Fruit fly (Drosophila melanogaster) whole organism, prepupa: ENCODE measurements around the gene CG33648.
A peak's percentile ranks its signal among the peaks of the same experiment; 100 is the strongest.

Source experiments
- CG10631 ChIP-seq: fragments of 200-800 bp; sonication (Bioruptor generic); optimal IDR thresholded peaks from 2 replicates; lab custom pipeline; 2016; ENCODE audit warnings: missing biosample characterization, missing genetic modification characterization
- CG11902 ChIP-seq: fragments of 200-800 bp; sonication (Bioruptor generic); optimal IDR thresholded peaks from 3 replicates; lab custom pipeline; 2016; ENCODE audit warnings: missing biosample characterization, missing genetic modification characterization
- CG31627 ChIP-seq: fragments of 200-800 bp; sonication (Bioruptor generic); optimal IDR thresholded peaks from 3 replicates; lab custom pipeline; 2016; ENCODE audit warnings: missing biosample characterization, missing genetic modification characterization
- CG32006 ChIP-seq: fragments of 200-800 bp; sonication (Bioruptor generic); optimal IDR thresholded peaks from 3 replicates; lab custom pipeline; 2017; ENCODE audit warnings: missing biosample characterization, mild to moderate bottlenecking, missing genetic modification characterization
- CG34406 ChIP-seq: fragments of 200-800 bp; sonication (Bioruptor generic); optimal IDR thresholded peaks from 3 replicates; lab custom pipeline; 2016; ENCODE audit warnings: missing biosample characterization, missing genetic modification characterization
- CG3919 ChIP-seq: fragments of 200-800 bp; sonication (Bioruptor generic); optimal IDR thresholded peaks from 3 replicates; lab custom pipeline; 2016; ENCODE audit warnings: missing biosample characterization, missing genetic modification characterization
- CG6163 ChIP-seq: fragments of 200-800 bp; sonication (Bioruptor generic); IDR thresholded peaks from 3 replicates; pipeline ENCODE4 v1.3.6; 2022; ENCODE audit warnings: missing biosample characterization, missing genetic modification characterization
- CG6276 ChIP-seq: fragments of 200-800 bp; sonication (Bioruptor generic); optimal IDR thresholded peaks from 2 replicates; lab custom pipeline; 2017; ENCODE audit warnings: missing biosample characterization, mild to moderate bottlenecking, missing genetic modification characterization
- CG6792 ChIP-seq: fragments of 200-800 bp; sonication (Bioruptor generic); optimal IDR thresholded peaks from 3 replicates; lab custom pipeline; 2016; ENCODE audit warnings: missing biosample characterization, missing genetic modification characterization
- Eip75B ChIP-seq: fragments of 200-800 bp; sonication (Bioruptor generic); optimal IDR thresholded peaks from 3 replicates; lab custom pipeline; 2016; ENCODE audit warnings: missing biosample characterization, missing genetic modification characterization
- Eip78C ChIP-seq: fragments of 200-800 bp; sonication (Bioruptor generic); peaks from one replicate; lab custom pipeline; 2016; ENCODE audit warnings: missing biosample characterization, missing genetic modification characterization
- Ets21C ChIP-seq: fragments of 200-800 bp; sonication (Bioruptor generic); optimal IDR thresholded peaks from 3 replicates; lab custom pipeline; 2016; ENCODE audit warnings: missing biosample characterization, missing genetic modification characterization
- Hr38 ChIP-seq: sonication (Bioruptor generic); optimal IDR thresholded peaks from 2 replicates; lab custom pipeline; 2016; ENCODE audit warnings: missing biosample characterization, missing genetic modification characterization
- Hr39 ChIP-seq: fragments of 200-800 bp; sonication (Bioruptor generic); optimal IDR thresholded peaks from 2 replicates; lab custom pipeline; 2016; ENCODE audit warnings: missing biosample characterization, missing genetic modification characterization
- Met ChIP-seq: fragments of 200-800 bp; sonication (Bioruptor generic); optimal IDR thresholded peaks from 3 replicates; lab custom pipeline; 2016; ENCODE audit warnings: missing biosample characterization, missing genetic modification characterization
- OdsH ChIP-seq: fragments of 200-800 bp; sonication (Bioruptor generic); optimal IDR thresholded peaks from 3 replicates; lab custom pipeline; 2016; ENCODE audit warnings: missing biosample characterization, missing genetic modification characterization
- Smox ChIP-seq: fragments of 200-800 bp; sonication (Bioruptor generic); optimal IDR thresholded peaks from 3 replicates; lab custom pipeline; 2016; ENCODE audit warnings: missing biosample characterization, missing genetic modification characterization
- Sox15 ChIP-seq: fragments of 200-800 bp; sonication (Bioruptor generic); optimal IDR thresholded peaks from 3 replicates; lab custom pipeline; 2016; ENCODE audit warnings: missing biosample characterization, missing genetic modification characterization
- achi ChIP-seq: fragments of 200-800 bp; sonication (Bioruptor generic); optimal IDR thresholded peaks from 3 replicates; lab custom pipeline; 2016; ENCODE audit warnings: missing biosample characterization, missing genetic modification characterization
- acj6 ChIP-seq: fragments of 200-800 bp; sonication (Bioruptor generic); optimal IDR thresholded peaks from 3 replicates; lab custom pipeline; 2016; ENCODE audit warnings: missing biosample characterization, missing genetic modification characterization
- cyc ChIP-seq: fragments of 200-800 bp; sonication (Bioruptor generic); optimal IDR thresholded peaks from 3 replicates; lab custom pipeline; 2016; ENCODE audit warnings: missing biosample characterization, missing genetic modification characterization
- dac ChIP-seq: fragments of 200-800 bp; sonication (Bioruptor generic); optimal IDR thresholded peaks from 2 replicates; lab custom pipeline; 2017; ENCODE audit warnings: missing biosample characterization, mild to moderate bottlenecking, missing genetic modification characterization
- esn ChIP-seq: fragments of 200-800 bp; sonication (Bioruptor generic); optimal IDR thresholded peaks from 2 replicates; lab custom pipeline; 2016; ENCODE audit warnings: missing biosample characterization, mild to moderate bottlenecking, missing genetic modification characterization, moderate library complexity
- fd85E ChIP-seq: fragments of 200-800 bp; sonication (Bioruptor generic); optimal IDR thresholded peaks from 3 replicates; lab custom pipeline; 2016; ENCODE audit warnings: missing biosample characterization, missing genetic modification characterization
- fkh ChIP-seq: fragments of 200-800 bp; sonication (Bioruptor generic); optimal IDR thresholded peaks from 3 replicates; lab custom pipeline; 2017; ENCODE audit warnings: missing biosample characterization, mild to moderate bottlenecking, missing genetic modification characterization, moderate library complexity
- lz ChIP-seq: fragments of 200-800 bp; sonication (Bioruptor generic); optimal IDR thresholded peaks from 3 replicates; lab custom pipeline; 2016; ENCODE audit warnings: missing biosample characterization, missing genetic modification characterization
- net ChIP-seq: fragments of 200-800 bp; sonication (Bioruptor generic); optimal IDR thresholded peaks from 3 replicates; lab custom pipeline; 2016; ENCODE audit warnings: missing biosample characterization, missing genetic modification characterization
- pdm3 ChIP-seq: fragments of 200-800 bp; sonication (Bioruptor generic); optimal IDR thresholded peaks from 3 replicates; lab custom pipeline; 2016; ENCODE audit warnings: missing biosample characterization, missing genetic modification characterization
- ss ChIP-seq, 2 experiments: fragments of 200-800 bp; sonication (Bioruptor generic); optimal IDR thresholded peaks; 2 replicates in 1 of 2; 3 replicates in 1 of 2; lab custom pipeline; 2017 to 2018; ENCODE audit warnings: mild to moderate bottlenecking in 2 of 2, missing biosample characterization in 2 of 2, missing genetic modification characterization in 2 of 2, moderate library complexity in 1 of 2
- svp ChIP-seq: fragments of 200-800 bp; sonication (Bioruptor generic); peaks from one replicate; lab custom pipeline; 2016; ENCODE audit warnings: missing biosample characterization, missing genetic modification characterization
- topi ChIP-seq: fragments of 200-800 bp; sonication (Bioruptor generic); optimal IDR thresholded peaks from 3 replicates; lab custom pipeline; 2016; ENCODE audit warnings: missing biosample characterization, missing genetic modification characterization

Gene CG33648

dm6 chr2L:14537432-14538221 lies 13.5 kb downstream of the CG33648 start:
- no peak for TF ChIP-seq pdm3
- peak; percentile 75 for TF ChIP-seq svp (GFP tag; lab: Kevin White, UChicago)

DNA sequence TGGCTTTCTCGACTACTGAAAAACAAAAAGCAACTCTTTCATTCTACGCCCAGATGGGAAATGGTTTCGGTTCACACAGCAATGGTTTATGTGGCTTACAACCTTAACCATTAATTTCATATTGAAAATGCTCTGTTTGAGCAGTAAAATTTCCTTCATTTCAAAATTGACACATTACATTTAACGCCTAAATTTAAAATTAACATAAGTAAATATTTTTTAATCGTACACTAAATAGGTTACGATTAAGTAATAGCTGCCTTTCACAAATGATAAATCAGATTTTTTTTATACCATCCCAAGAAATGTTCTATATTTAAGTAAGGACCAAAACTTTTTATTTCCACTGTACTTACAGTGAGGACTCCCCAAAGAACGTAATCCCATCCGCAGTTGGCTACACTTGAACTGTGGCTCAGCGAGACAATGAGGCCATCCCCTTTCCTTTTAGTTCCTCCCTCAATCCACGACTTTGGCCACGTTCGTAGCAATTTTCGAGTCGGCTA lies 14.8 kb downstream of the CG33648 start:
- TF ChIP-seq Hr39 (GFP tag; lab: Kevin White, UChicago) (peak; percentile 13), Eip75B (GFP tag; lab: Kevin White, UChicago) (peak; percentile 6), ss (GFP tag; optimal IDR thresholded peaks at IDR 0.05; lab: Kevin White, UChicago) (no peak), CG3919 (GFP tag; lab: Kevin White, UChicago) (peak; percentile 7), CG10631 (GFP tag; lab: Kevin White, UChicago) (no peak), cyc (GFP tag; lab: Kevin White, UChicago) (peak; percentile 39), svp (GFP tag; lab: Kevin White, UChicago) (peak; percentile 60), Ets21C (GFP tag; lab: Kevin White, UChicago) (no peak), Smox (peak; percentile 39), Met (peak; percentile 11), topi (GFP tag; lab: Kevin White, UChicago) (peak; percentile 36), esn (GFP tag; lab: Kevin White, UChicago) (peak; percentile 33), OdsH (peak; percentile 34), CG6792 (GFP tag; lab: Kevin White, UChicago) (peak; percentile 8), Eip78C (GFP tag; lab: Kevin White, UChicago) (peak; percentile 76), CG32006 (GFP tag; lab: Kevin White, UChicago) (no peak), lz (peak; percentile 37)

- TF ChIP-seq lz: peak; percentile 8
- TF ChIP-seq Met: peak; percentile 40
- TF ChIP-seq fkh (GFP tag; lab: Kevin White, UChicago): no peak
- TF ChIP-seq CG6276 (GFP tag; lab: Kevin White, UChicago): no peak
- TF ChIP-seq Hr38: no peak
- TF ChIP-seq achi (GFP tag; lab: Kevin White, UChicago): no peak
- peak; percentile 28 for TF ChIP-seq esn (GFP tag; lab: Kevin White, UChicago)
- TF ChIP-seq Eip78C (GFP tag; lab: Kevin White, UChicago): peak; percentile 38
- no peak for TF ChIP-seq fd85E (GFP tag; lab: Kevin White, UChicago)
- TF ChIP-seq Smox: no peak
- peak; percentile 0 for TF ChIP-seq Hr39 (GFP tag; lab: Kevin White, UChicago)
- TF ChIP-seq CG31627 (GFP tag; lab: Kevin White, UChicago): peak; percentile 13
- TF ChIP-seq topi (GFP tag; lab: Kevin White, UChicago): peak; percentile 23
Observed at dm6 chr2L:14539872-14540524, 15.9 kb downstream of the CG33648 start.

dm6 chr2L:14540539-14541106 lies 16.5 kb downstream of the CG33648 start:
- TF ChIP-seq acj6 (GFP tag; lab: Kevin White, UChicago): no peak
- no peak for TF ChIP-seq CG34406 (GFP tag; lab: Kevin White, UChicago)
- no peak for TF ChIP-seq lz
- TF ChIP-seq achi (GFP tag; lab: Kevin White, UChicago): no peak
- peak; percentile 54 for TF ChIP-seq Eip78C (GFP tag; lab: Kevin White, UChicago)
- TF ChIP-seq CG6276 (GFP tag; lab: Kevin White, UChicago): no peak
- TF ChIP-seq CG11902 (GFP tag; lab: Kevin White, UChicago): no peak
- peak; percentile 99 for TF ChIP-seq svp (GFP tag; lab: Kevin White, UChicago)
- no peak for TF ChIP-seq Hr39 (GFP tag; lab: Kevin White, UChicago)
- no peak for TF ChIP-seq CG6163 (GFP tag; lab: Robert Waterston, UW)
- no peak for TF ChIP-seq dac (GFP tag; lab: Kevin White, UChicago)
- TF ChIP-seq Sox15 (GFP tag; lab: Kevin White, UChicago): no peak
- no peak for TF ChIP-seq net (GFP tag; lab: Kevin White, UChicago)
- peak in 1 of 2 experiments; percentile 29 for TF ChIP-seq ss (GFP tag; optimal IDR thresholded peaks at IDR 0.05; lab: Kevin White, UChicago)
